Worm (Caenorhabditis elegans) whole organism, L3 larva: ENCODE data around the gene ttr-21.

Experiments used
- R02D3.7 ChIP-seq: fragments of 150-350 bp; optimal IDR thresholded peaks from 2 replicates; lab custom pipeline; 2014; ENCODE audit warnings: missing biosample characterization, missing genetic modification characterization
- ZK546.5 ChIP-seq: sonication (generic microtip); optimal IDR thresholded peaks from 2 replicates; lab custom pipeline; 2017; ENCODE audit warnings: missing biosample characterization, missing genetic modification characterization
- ama-1 ChIP-seq: fragments of 150-350 bp; optimal IDR thresholded peaks from 2 replicates; lab custom pipeline; 2018
- ceh-16 ChIP-seq: sonication (generic microtip); optimal IDR thresholded peaks from 2 replicates; lab custom pipeline; 2017; ENCODE audit warnings: missing biosample characterization, missing genetic modification characterization
- ceh-82 ChIP-seq: fragments of 150-350 bp; optimal IDR thresholded peaks from 2 replicates; lab custom pipeline; 2014; ENCODE audit warnings: missing biosample characterization, missing genetic modification characterization
- egl-27 ChIP-seq: sonication (generic microtip); optimal IDR thresholded peaks from 4 replicates; lab custom pipeline; 2017; ENCODE audit warnings: missing biosample characterization, missing genetic modification reagents, missing genetic modification characterization
- egl-5 ChIP-seq: fragments of 150-350 bp; optimal IDR thresholded peaks from 2 replicates; lab custom pipeline; 2017; ENCODE audit warnings: missing biosample characterization, missing genetic modification reagents, missing genetic modification characterization, inconsistent platforms
- elt-1 ChIP-seq: fragments of 150-350 bp; optimal IDR thresholded peaks from 2 replicates; lab custom pipeline; 2014; ENCODE audit warnings: missing biosample characterization, missing genetic modification characterization
- elt-2 ChIP-seq: sonication (generic microtip); optimal IDR thresholded peaks from 2 replicates; lab custom pipeline; 2016; ENCODE audit warnings: missing genetic modification reagents, mild to moderate bottlenecking, missing genetic modification characterization, missing compliant biosample characterization
- eor-1 ChIP-seq, 2 experiments: fragments of 150-350 bp; optimal IDR thresholded peaks; 2 replicates each; lab custom pipeline; 2014 to 2018; ENCODE audit warnings: missing biosample characterization in 2 of 2, missing genetic modification characterization in 2 of 2
- fkh-10 ChIP-seq: sonication (generic microtip); optimal IDR thresholded peaks from 2 replicates; lab custom pipeline; 2017; ENCODE audit warnings: missing biosample characterization, missing genetic modification reagents, missing genetic modification characterization
- fkh-2 ChIP-seq: fragments of 150-350 bp; optimal IDR thresholded peaks from 2 replicates; lab custom pipeline; 2014; ENCODE audit warnings: missing biosample characterization, missing genetic modification reagents, missing genetic modification characterization
- fos-1 ChIP-seq: fragments of 150-350 bp; optimal IDR thresholded peaks from 2 replicates; lab custom pipeline; 2014; ENCODE audit warnings: missing biosample characterization, missing genetic modification characterization
- hmg-11 ChIP-seq: sonication (generic microtip); optimal IDR thresholded peaks from 2 replicates; lab custom pipeline; 2016; ENCODE audit warnings: missing genetic modification characterization, missing compliant biosample characterization
- lin-39 ChIP-seq: fragments of 150-350 bp; optimal IDR thresholded peaks from 2 replicates; lab custom pipeline; 2018; ENCODE audit warnings: missing biosample characterization, missing genetic modification reagents, missing genetic modification characterization
- lsy-12 ChIP-seq: sonication (generic microtip); optimal IDR thresholded peaks from 2 replicates; lab custom pipeline; 2016; ENCODE audit warnings: mild to moderate bottlenecking, missing genetic modification characterization, missing compliant biosample characterization
- mdl-1 ChIP-seq: fragments of 150-350 bp; optimal IDR thresholded peaks from 2 replicates; lab custom pipeline; 2014; ENCODE audit warnings: missing biosample characterization, missing genetic modification characterization
- mml-1 ChIP-seq: fragments of 150-350 bp; sonication (generic microtip); optimal IDR thresholded peaks from 3 replicates; lab custom pipeline; 2014; ENCODE audit warnings: missing biosample characterization, missing genetic modification characterization
- nhr-11 ChIP-seq: fragments of 150-350 bp; optimal IDR thresholded peaks from 2 replicates; lab custom pipeline; 2014; ENCODE audit warnings: missing biosample characterization, missing genetic modification characterization
- nhr-12 ChIP-seq: fragments of 150-350 bp; optimal IDR thresholded peaks from 2 replicates; lab custom pipeline; 2014; ENCODE audit warnings: missing biosample characterization, missing genetic modification characterization
- nhr-23 ChIP-seq: fragments of 150-350 bp; optimal IDR thresholded peaks from 2 replicates; lab custom pipeline; 2014; ENCODE audit warnings: missing biosample characterization, missing genetic modification reagents, missing genetic modification characterization
- nhr-237 ChIP-seq: fragments of 150-350 bp; optimal IDR thresholded peaks from 2 replicates; lab custom pipeline; 2014; ENCODE audit warnings: missing biosample characterization, missing genetic modification characterization
- nhr-25 ChIP-seq: sonication (generic microtip); optimal IDR thresholded peaks from 2 replicates; lab custom pipeline; 2017; ENCODE audit warnings: missing biosample characterization, missing genetic modification characterization
- nhr-28 ChIP-seq: fragments of 150-350 bp; optimal IDR thresholded peaks from 2 replicates; lab custom pipeline; 2014; ENCODE audit warnings: missing biosample characterization, missing genetic modification characterization
- nhr-67 ChIP-seq: fragments of 150-350 bp; optimal IDR thresholded peaks from 2 replicates; lab custom pipeline; 2014; ENCODE audit warnings: missing biosample characterization, missing genetic modification characterization
- nhr-76 ChIP-seq: fragments of 150-350 bp; sonication (generic microtip); optimal IDR thresholded peaks from 5 replicates; lab custom pipeline; 2014; ENCODE audit warnings: missing biosample characterization, missing genetic modification characterization
- pha-4 ChIP-seq: fragments of 150-350 bp; optimal IDR thresholded peaks from 2 replicates; lab custom pipeline; 2014; ENCODE audit warnings: missing biosample characterization, missing genetic modification reagents, missing genetic modification characterization
- pqm-1 ChIP-seq: fragments of 150-350 bp; optimal IDR thresholded peaks from 2 replicates; lab custom pipeline; 2017; ENCODE audit warnings: missing biosample characterization, missing genetic modification characterization, inconsistent platforms
- sea-2 ChIP-seq: fragments of 150-350 bp; sonication (generic microtip); optimal IDR thresholded peaks from 4 replicates; lab custom pipeline; 2014; ENCODE audit warnings: missing biosample characterization, missing genetic modification reagents, missing genetic modification characterization
- snpc-4 ChIP-seq: fragments of 150-350 bp; optimal IDR thresholded peaks from 2 replicates; lab custom pipeline; 2014; ENCODE audit warnings: missing biosample characterization, missing genetic modification characterization
- tbx-2 ChIP-seq: sonication (generic microtip); optimal IDR thresholded peaks from 2 replicates; lab custom pipeline; 2016; ENCODE audit warnings: mild to moderate bottlenecking, missing genetic modification characterization, missing compliant biosample characterization
- unc-62 ChIP-seq: fragments of 150-350 bp; sonication (generic microtip); optimal IDR thresholded peaks from 4 replicates; lab custom pipeline; 2014; ENCODE audit warnings: missing biosample characterization, missing genetic modification reagents, missing genetic modification characterization
- ztf-11 ChIP-seq: fragments of 150-350 bp; optimal IDR thresholded peaks from 2 replicates; lab custom pipeline; 2014; ENCODE audit warnings: missing biosample characterization, missing genetic modification characterization
- ztf-4 ChIP-seq: fragments of 150-350 bp; optimal IDR thresholded peaks from 2 replicates; lab custom pipeline; 2014; ENCODE audit warnings: missing biosample characterization, missing genetic modification characterization

Gene ttr-21

ce11 chrV:13892457-13893375 lies 38.5 kb upstream of the ttr-21 start, which contains the start of gene sptl-3 (continued):
- TF ChIP-seq nhr-11 (tag; lab: Kevin White, UChicago) (no peak), nhr-12 (tag; lab: Kevin White, UChicago) (no peak), nhr-76 (tag; lab: Kevin White, UChicago) (no peak), ZK546.5 (tag; lab: Kevin White, UChicago) (no peak), nhr-25 (peak; percentile 48), ztf-4 (tag; lab: Kevin White, UChicago) (no peak), ceh-16 (no peak), tbx-2 (tag; lab: Kevin White, UChicago) (no peak), mdl-1 (tag; lab: Kevin White, UChicago) (no peak), elt-2 (tag; lab: Kevin White, UChicago) (peak; percentile 92), snpc-4 (tag; lab: Kevin White, UChicago) (no peak), sea-2 (GFP tag; lab: Kevin White, UChicago) (no peak), nhr-67 (tag; lab: Kevin White, UChicago) (no peak)
- TF ChIP-seq, all 47 proteins: peak for 10

- TF ChIP-seq fos-1 (tag; lab: Kevin White, UChicago) (no peak), eor-1 (tag; optimal IDR thresholded peaks at IDR 0.05; lab: Kevin White, UChicago) (no peak), pqm-1 (peak; percentile 80), egl-27 (tag; lab: Kevin White, UChicago) (no peak), ZK546.5 (tag; lab: Kevin White, UChicago) (no peak), elt-2 (tag; lab: Kevin White, UChicago) (peak; percentile 47)
- TF ChIP-seq, all 47 proteins: peak for 2
Observed at ce11 chrV:13891489-13891888, 37.3 kb upstream of the ttr-21 start.

ce11 chrV:13890473-13890872 lies 36.3 kb upstream of the ttr-21 start, which contains the start of gene lbp-8:
lbp-8 (plus strand) TSS chrV:13890773.
- TF ChIP-seq nhr-25 (no peak), ZK546.5 (tag; lab: Kevin White, UChicago) (no peak), fkh-2 (tag; lab: Kevin White, UChicago) (no peak), lin-39 (tag; lab: Kevin White, UChicago) (no peak), elt-1 (no peak), nhr-237 (no peak), hmg-11 (tag; lab: Kevin White, UChicago) (no peak), unc-62 (GFP tag; lab: Kevin White, UChicago) (no peak), fkh-10 (GFP tag; lab: Kevin White, UChicago) (no peak), mml-1 (no peak), nhr-28 (tag; lab: Kevin White, UChicago) (no peak), ceh-16 (no peak)
- TF ChIP-seq, all 47 proteins: peak for 0

ce11 chrV:13889516-13889915 lies 35.3 kb upstream of the ttr-21 start, which contains the start of gene spp-12:
spp-12 (plus strand) TSS chrV:13889816.
- TF ChIP-seq nhr-23 (tag; lab: Kevin White, UChicago) (no peak), ceh-82 (no peak), elt-1 (no peak), R02D3.7 (tag; lab: Kevin White, UChicago) (no peak), tbx-2 (tag; lab: Kevin White, UChicago) (no peak), fkh-10 (GFP tag; lab: Kevin White, UChicago) (no peak), unc-62 (GFP tag; lab: Kevin White, UChicago) (no peak), ama-1 (lab: Kevin White, UChicago) (no peak), egl-27 (tag; lab: Kevin White, UChicago) (no peak), egl-5 (tag; lab: Kevin White, UChicago) (no peak), nhr-11 (tag; lab: Kevin White, UChicago) (no peak), nhr-237 (no peak), nhr-76 (tag; lab: Kevin White, UChicago) (no peak), lsy-12 (no peak), ztf-11 (tag; lab: Kevin White, UChicago) (no peak), pha-4 (tag; lab: Kevin White, UChicago) (no peak)
